Fruit fly (Drosophila melanogaster): ENCODE data around the gene CG13299.

CG13299 gene

dm6 chr3L:6261230-6261629 is 29.1 kb upstream of the CG13299 start:
- TF ChIP-seq insv (optimal IDR thresholded peaks at IDR 0.05) (no peak), ttk (optimal IDR thresholded peaks at IDR 0.05) (no peak), Myc (optimal IDR thresholded peaks at IDR 0.05) (no peak), h (optimal IDR thresholded peaks at IDR 0.05) (no peak), Sin3A (optimal IDR thresholded peaks at IDR 0.05) (no peak), psq (optimal IDR thresholded peaks at IDR 0.05) (no peak)

dm6 chr3L:6258660-6259059 is 26.5 kb upstream of the CG13299 start, which contains the start of gene CG10163:
Gene CG10163, minus strand, starts transcription at chr3L:6258760.
- TF ChIP-seq h (optimal IDR thresholded peaks at IDR 0.05) (no peak), ttk (optimal IDR thresholded peaks at IDR 0.05) (no peak), insv (optimal IDR thresholded peaks at IDR 0.05) (no peak), Sin3A (optimal IDR thresholded peaks at IDR 0.05) (no peak), psq (optimal IDR thresholded peaks at IDR 0.05) (no peak), Myc (optimal IDR thresholded peaks at IDR 0.05) (no peak)

dm6 chr3L:6256408-6257188 is 24.4 kb upstream of the CG13299 start, which contains the start of gene Best2:
Gene Best2, minus strand, starts transcription at chr3L:6256665.
- TF ChIP-seq h (optimal IDR thresholded peaks at IDR 0.05) (no peak), ttk (optimal IDR thresholded peaks at IDR 0.05) (no peak), psq (optimal IDR thresholded peaks at IDR 0.05) (no peak), Myc (optimal IDR thresholded peaks at IDR 0.05) (no peak)

dm6 chr3L:6254427-6255105 is 22.4 kb upstream of the CG13299 start:
- TF ChIP-seq insv (optimal IDR thresholded peaks at IDR 0.05): no peak
- TF ChIP-seq psq (optimal IDR thresholded peaks at IDR 0.05): no peak
- TF ChIP-seq Sin3A (optimal IDR thresholded peaks at IDR 0.05): no peak
- no peak for TF ChIP-seq Myc (optimal IDR thresholded peaks at IDR 0.05)
- TF ChIP-seq ttk (optimal IDR thresholded peaks at IDR 0.05): no peak
- TF ChIP-seq h (optimal IDR thresholded peaks at IDR 0.05): no peak

dm6 chr3L:6253730-6254129 is 21.6 kb upstream of the CG13299 start:
- TF ChIP-seq ttk (optimal IDR thresholded peaks at IDR 0.05): no peak
- no peak for TF ChIP-seq insv (optimal IDR thresholded peaks at IDR 0.05)
- TF ChIP-seq h (optimal IDR thresholded peaks at IDR 0.05): no peak
- no peak for TF ChIP-seq Myc (optimal IDR thresholded peaks at IDR 0.05)
- TF ChIP-seq psq (optimal IDR thresholded peaks at IDR 0.05): no peak

- TF ChIP-seq insv (optimal IDR thresholded peaks at IDR 0.05): no peak
- no peak for TF ChIP-seq psq (optimal IDR thresholded peaks at IDR 0.05)
- TF ChIP-seq Myc (optimal IDR thresholded peaks at IDR 0.05): no peak
- TF ChIP-seq h (optimal IDR thresholded peaks at IDR 0.05): no peak
These were observed 17.3 kb upstream of the CG13299 start for dm6 chr3L:6249178-6250078.

- TF ChIP-seq h (optimal IDR thresholded peaks at IDR 0.05) (no peak), ttk (optimal IDR thresholded peaks at IDR 0.05) (no peak), Myc (optimal IDR thresholded peaks at IDR 0.05) (no peak), insv (optimal IDR thresholded peaks at IDR 0.05) (no peak), psq (optimal IDR thresholded peaks at IDR 0.05) (no peak), Sin3A (optimal IDR thresholded peaks at IDR 0.05) (no peak)
These were observed 13.5 kb upstream of the CG13299 start, which contains the start of gene Mdr65 for dm6 chr3L:6245646-6246045. Gene Mdr65, minus strand, starts transcription at chr3L:6245746.

- TF ChIP-seq ttk (optimal IDR thresholded peaks at IDR 0.05) (no peak), Sin3A (optimal IDR thresholded peaks at IDR 0.05) (no peak), insv (optimal IDR thresholded peaks at IDR 0.05) (no peak), psq (optimal IDR thresholded peaks at IDR 0.05) (no peak), Myc (optimal IDR thresholded peaks at IDR 0.05) (no peak), h (optimal IDR thresholded peaks at IDR 0.05) (no peak)
These were observed 7.8 kb upstream of the CG13299 start, which contains the start of gene CG10226 for dm6 chr3L:6239968-6240367. Gene CG10226, minus strand, starts transcription at chr3L:6240068.

dm6 chr3L:6234035-6234434 is 1.9 kb upstream of the CG13299 start, which contains the start of gene CG42714:
Gene CG42714, minus strand, starts transcription at chr3L:6234056.
- TF ChIP-seq Myc (optimal IDR thresholded peaks at IDR 0.05) (no peak), h (optimal IDR thresholded peaks at IDR 0.05) (no peak), psq (optimal IDR thresholded peaks at IDR 0.05) (no peak), insv (optimal IDR thresholded peaks at IDR 0.05) (no peak), ttk (optimal IDR thresholded peaks at IDR 0.05) (no peak), Sin3A (optimal IDR thresholded peaks at IDR 0.05) (no peak)

dm6 chr3L:6233281-6233680 is 1.1 kb upstream of the CG13299 start, which contains the start of gene BG642312:
Gene BG642312, minus strand, starts transcription at chr3L:6233381.
- TF ChIP-seq h (optimal IDR thresholded peaks at IDR 0.05) (no peak), ttk (optimal IDR thresholded peaks at IDR 0.05) (no peak), insv (optimal IDR thresholded peaks at IDR 0.05) (no peak)

dm6 chr3L:6220187-6220586 is 12.0 kb downstream of the CG13299 start, which contains the start of gene CG33946:
Gene CG33946, plus strand, starts transcription at chr3L:6220578.
- no peak for TF ChIP-seq ttk (optimal IDR thresholded peaks at IDR 0.05)
- TF ChIP-seq h (optimal IDR thresholded peaks at IDR 0.05): no peak
- TF ChIP-seq psq (optimal IDR thresholded peaks at IDR 0.05): no peak
- no peak for TF ChIP-seq Sin3A (optimal IDR thresholded peaks at IDR 0.05)
- TF ChIP-seq insv (optimal IDR thresholded peaks at IDR 0.05): no peak
- TF ChIP-seq Myc (optimal IDR thresholded peaks at IDR 0.05): no peak

All from Kc167 (cell line).